Worm (Caenorhabditis elegans): Measurements from ENCODE around the gene col-83.

col-83 gene

ce11 chrII:11012532-11013179, 33.1 kb downstream of the col-83 start:
- TF ChIP-seq pha-4 (tag; optimal IDR thresholded peaks at IDR 0.05) (no peak), ceh-83 (GFP tag; optimal IDR thresholded peaks at IDR 0.05) (peak; percentile 17)

ce11 chrII:11010914-11011313, 34.9 kb downstream of the col-83 start:
- TF ChIP-seq ceh-83 (GFP tag; optimal IDR thresholded peaks at IDR 0.05), result no peak
- TF ChIP-seq ceh-39 (tag; optimal IDR thresholded peaks at IDR 0.05), result no peak
- no peak for TF ChIP-seq drap-1 (GFP tag; optimal IDR thresholded peaks at IDR 0.05)
- TF ChIP-seq cnd-1 (tag; optimal IDR thresholded peaks at IDR 0.05), result no peak
- TF ChIP-seq flh-1 (GFP tag; optimal IDR thresholded peaks at IDR 0.05), result no peak

- TF ChIP-seq blmp-1 (tag; optimal IDR thresholded peaks at IDR 0.05), result no peak
- TF ChIP-seq unc-39 (tag; optimal IDR thresholded peaks at IDR 0.05), result no peak
- TF ChIP-seq elt-3 (tag; optimal IDR thresholded peaks at IDR 0.05), result no peak
- TF ChIP-seq nhr-76 (tag; optimal IDR thresholded peaks at IDR 0.05), result no peak
- TF ChIP-seq mep-1 (tag; optimal IDR thresholded peaks at IDR 0.05), result no peak
- TF ChIP-seq ham-2 (GFP tag; optimal IDR thresholded peaks at IDR 0.05), result no peak
- TF ChIP-seq lsy-2 (tag; optimal IDR thresholded peaks at IDR 0.05), result no peak
- TF ChIP-seq nhr-237 (tag; optimal IDR thresholded peaks at IDR 0.05), result no peak
- TF ChIP-seq nhr-28 (tag; optimal IDR thresholded peaks at IDR 0.05), result no peak
- TF ChIP-seq unc-62 (GFP tag; optimal IDR thresholded peaks at IDR 0.05), result no peak
- TF ChIP-seq snpc-4 (tag; optimal IDR thresholded peaks at IDR 0.05), result no peak
- no peak for TF ChIP-seq mab-5 (tag; optimal IDR thresholded peaks at IDR 0.05)
- TF ChIP-seq sem-2 (GFP tag; optimal IDR thresholded peaks at IDR 0.05), result no peak
- TF ChIP-seq mls-2 (tag; optimal IDR thresholded peaks at IDR 0.05), result no peak
- no peak for TF ChIP-seq elt-1 (tag; optimal IDR thresholded peaks at IDR 0.05; ENCODE audit: borderline replicate concordance, insufficient read depth)
- no peak for TF ChIP-seq ceh-43 (GFP tag; optimal IDR thresholded peaks at IDR 0.05)
- TF ChIP-seq ceh-83 (GFP tag; optimal IDR thresholded peaks at IDR 0.05), result no peak
- TF ChIP-seq tbx-8 (GFP tag; optimal IDR thresholded peaks at IDR 0.05), result no peak
- TF ChIP-seq ceh-39 (tag; optimal IDR thresholded peaks at IDR 0.05), result no peak
These were observed 41.4 kb downstream of the col-83 start for ce11 chrII:11004381-11004780.

ce11 chrII:10999109-10999508, 46.7 kb downstream of the col-83 start:
- no peak for TF ChIP-seq unc-39 (tag; optimal IDR thresholded peaks at IDR 0.05)
- TF ChIP-seq zip-8 (tag; optimal IDR thresholded peaks at IDR 0.05), result no peak
- TF ChIP-seq ces-1 (GFP tag; optimal IDR thresholded peaks at IDR 0.05), result peak; percentile 95

ce11 chrII:10995600-10995999, 50.2 kb downstream of the col-83 start:
- no peak for TF ChIP-seq ceh-39 (tag; optimal IDR thresholded peaks at IDR 0.05)
- TF ChIP-seq mab-5 (tag; optimal IDR thresholded peaks at IDR 0.05), result no peak
- no peak for TF ChIP-seq blmp-1 (tag; optimal IDR thresholded peaks at IDR 0.05)
- no peak for TF ChIP-seq unc-120 (tag; optimal IDR thresholded peaks at IDR 0.05; ENCODE audit: poor library complexity, severe bottlenecking)
- no peak for TF ChIP-seq elt-3 (tag; optimal IDR thresholded peaks at IDR 0.05)
- TF ChIP-seq mep-1 (tag; optimal IDR thresholded peaks at IDR 0.05), result no peak
- TF ChIP-seq elt-1 (tag; optimal IDR thresholded peaks at IDR 0.05; ENCODE audit: borderline replicate concordance, insufficient read depth), result no peak
- no peak for TF ChIP-seq zip-8 (tag; optimal IDR thresholded peaks at IDR 0.05)
- no peak for TF ChIP-seq unc-39 (tag; optimal IDR thresholded peaks at IDR 0.05)

All from whole organism, mixed stage, embryonic.